Worm (Caenorhabditis elegans): ENCODE results near the gene rpl-35.

The rpl-35 gene

ce11 chrIII:7891573-7892306 lies 36.8 kb downstream of the rpl-35 start, which contains the start of the genes ZK688.5 and fahd-1 (continued):
- TF ChIP-seq F10B5.3 (tag; optimal IDR thresholded peaks at IDR 0.05): no peak
- no peak for TF ChIP-seq daf-8 (GFP tag; IDR thresholded peaks at IDR 0.05)
- TF ChIP-seq attf-4 (tag; optimal IDR thresholded peaks at IDR 0.05): no peak
- peak; percentile 22 for TF ChIP-seq spr-1 (tag; optimal IDR thresholded peaks at IDR 0.05)
- no peak for TF ChIP-seq daf-16 (GFP tag; optimal IDR thresholded peaks at IDR 0.05)
- peak; percentile 58 for TF ChIP-seq daf-16 (tag; optimal IDR thresholded peaks at IDR 0.05)
- TF ChIP-seq mes-2 (tag; optimal IDR thresholded peaks at IDR 0.05; ENCODE audit: poor library complexity, severe bottlenecking): peak; percentile 72
- no peak for TF ChIP-seq unc-39 (tag; optimal IDR thresholded peaks at IDR 0.05)
- peak; percentile 72 for TF ChIP-seq dmd-6 (GFP tag; IDR thresholded peaks at IDR 0.05)
- no peak for TF ChIP-seq daf-19 (GFP tag; conservative IDR thresholded peaks at IDR 0.05)
- no peak for TF ChIP-seq nhr-42 (GFP tag; IDR thresholded peaks at IDR 0.05)
- no peak for TF ChIP-seq Y5F2A.4 (GFP tag; optimal IDR thresholded peaks at IDR 0.05)
- no peak for TF ChIP-seq egl-27 (tag; optimal IDR thresholded peaks at IDR 0.05)
- peak; percentile 72 for TF ChIP-seq nhr-28 (tag; optimal IDR thresholded peaks at IDR 0.05)
- no peak; the same call in 1 of the 2 replicates for TF ChIP-seq set-16 (GFP tag; IDR thresholded peaks at IDR 0.05)
- TF ChIP-seq skn-1 (tag; optimal IDR thresholded peaks at IDR 0.05): no peak
- TF ChIP-seq lin-38 (GFP tag; IDR thresholded peaks at IDR 0.05): peak; percentile 55
- TF ChIP-seq tra-1 (GFP tag; IDR thresholded peaks at IDR 0.05): peak; percentile 42; the same call in 1 of the 2 replicates
- no peak for TF ChIP-seq ZK546.5 (tag; optimal IDR thresholded peaks at IDR 0.05)
- no peak for TF ChIP-seq fos-1 (tag; optimal IDR thresholded peaks at IDR 0.05)
- no peak for TF ChIP-seq nhr-77 (tag; optimal IDR thresholded peaks at IDR 0.05)
- no peak for TF ChIP-seq nhr-237 (tag; optimal IDR thresholded peaks at IDR 0.05)
- TF ChIP-seq zfp-3 (GFP tag; conservative IDR thresholded peaks at IDR 0.05): no peak
- no peak for TF ChIP-seq unc-130 (GFP tag; optimal IDR thresholded peaks at IDR 0.05)
- TF ChIP-seq gei-8 (GFP tag; optimal IDR thresholded peaks at IDR 0.05): no peak
- TF ChIP-seq nhr-76 (tag; optimal IDR thresholded peaks at IDR 0.05): no peak
- no peak for TF ChIP-seq ztf-11 (tag; optimal IDR thresholded peaks at IDR 0.05)
- TF ChIP-seq snpc-4 (tag; optimal IDR thresholded peaks at IDR 0.05): no peak
- TF ChIP-seq nhr-6 (tag; optimal IDR thresholded peaks at IDR 0.05): peak; percentile 47
- no peak for TF ChIP-seq ceh-82 (tag; optimal IDR thresholded peaks at IDR 0.05)
- no peak for TF ChIP-seq ceh-44 (GFP tag; IDR thresholded peaks at IDR 0.05)
- TF ChIP-seq rbr-2 (tag; optimal IDR thresholded peaks at IDR 0.05): peak; percentile 78
- TF ChIP-seq F26F4.8 (GFP tag; conservative IDR thresholded peaks at IDR 0.05): no peak
- peak; percentile 31 for TF ChIP-seq nhr-48 (tag; optimal IDR thresholded peaks at IDR 0.05)
- TF ChIP-seq spr-3 (GFP tag; optimal IDR thresholded peaks at IDR 0.05): no peak
- TF ChIP-seq snpc-1.2 (GFP tag; IDR thresholded peaks at IDR 0.05): no peak
- peak; percentile 21 for TF ChIP-seq nhr-102 (tag; optimal IDR thresholded peaks at IDR 0.05)
- TF ChIP-seq mxl-2 (GFP tag; conservative IDR thresholded peaks at IDR 0.05): no peak
- peak; percentile 48 for TF ChIP-seq fkh-10 (GFP tag; optimal IDR thresholded peaks at IDR 0.05)
- TF ChIP-seq Y48G9A.11 (GFP tag; IDR thresholded peaks at IDR 0.05): no peak
- TF ChIP-seq dmd-9 (GFP tag; IDR thresholded peaks at IDR 0.05): no peak
- TF ChIP-seq mxl-3 (GFP tag; optimal IDR thresholded peaks at IDR 0.05): peak; percentile 98
- no peak for TF ChIP-seq zfp-2 (tag; optimal IDR thresholded peaks at IDR 0.05)
- TF ChIP-seq unc-62 (GFP tag; optimal IDR thresholded peaks at IDR 0.05 in 1 of 2): no peak
- no peak for TF ChIP-seq unc-62 (tag; optimal IDR thresholded peaks at IDR 0.05)
- TF ChIP-seq Y75B8A.6 (GFP tag; IDR thresholded peaks at IDR 0.05): no peak
- no peak for TF ChIP-seq egl-43 (GFP tag; IDR thresholded peaks at IDR 0.05)
- peak; percentile 40 for TF ChIP-seq T20F7.1 (GFP tag; optimal IDR thresholded peaks at IDR 0.05)
- TF ChIP-seq daf-12 (tag; optimal IDR thresholded peaks at IDR 0.05): no peak
- TF ChIP-seq madf-9 (GFP tag; conservative IDR thresholded peaks at IDR 0.05): no peak
- 0 out of 2 replicates have a peak, but pooled peaks have one; percentile 41 for TF ChIP-seq lim-7 (GFP tag; IDR thresholded peaks at IDR 0.05)
- TF ChIP-seq ztf-7 (tag; optimal IDR thresholded peaks at IDR 0.05): no peak

Measured in whole organism, L4 larva.